Fruit fly (Drosophila melanogaster): ENCODE results near the gene Prp39.

Prp39 gene

DNA sequence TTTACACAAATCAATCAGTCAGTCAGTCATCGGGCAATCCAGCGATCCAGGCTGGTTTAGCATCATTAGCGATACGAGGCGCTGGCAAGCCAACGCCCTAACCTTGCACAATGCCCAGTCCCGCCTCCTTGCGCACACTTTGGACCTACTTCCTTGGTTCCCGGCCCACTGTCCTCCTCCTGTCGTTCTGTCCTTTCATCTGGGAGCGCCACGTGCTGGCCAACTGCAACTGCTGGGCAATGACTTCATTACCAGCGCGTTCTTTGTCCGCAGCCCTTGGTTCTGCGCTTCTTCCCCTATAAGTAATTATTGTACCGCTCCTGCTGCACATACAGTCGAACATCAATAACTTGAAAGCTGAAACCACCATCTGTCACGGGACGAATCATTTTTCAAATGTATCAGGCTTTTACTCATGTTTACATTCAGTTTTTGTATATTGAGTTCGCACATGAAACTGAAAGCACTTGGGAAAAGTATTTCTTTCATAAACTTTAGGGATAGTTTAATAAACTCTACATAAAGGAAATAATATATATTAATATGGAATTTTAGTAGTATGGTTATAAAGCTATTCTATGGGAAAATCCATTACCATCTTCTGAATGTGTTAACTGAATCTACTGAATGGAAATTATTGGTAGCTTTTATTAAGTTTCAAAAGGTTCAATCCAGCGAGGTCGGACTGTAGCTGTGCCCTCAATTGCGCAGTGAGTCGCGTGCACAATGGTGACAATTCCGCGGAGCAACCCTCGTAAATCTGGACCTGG is 35.8 kb downstream of the Prp39 start:
- TF ChIP-seq usp (GFP tag; optimal IDR thresholded peaks at IDR 0.05) (no peak), EcR (GFP tag; optimal IDR thresholded peaks at IDR 0.05) (no peak), pan (optimal IDR thresholded peaks at IDR 0.05) (peak; percentile 31), Dll (optimal IDR thresholded peaks at IDR 0.05) (no peak), psq (optimal IDR thresholded peaks at IDR 0.05) (no peak), CG8478 (optimal IDR thresholded peaks at IDR 0.05) (no peak)

DNA sequence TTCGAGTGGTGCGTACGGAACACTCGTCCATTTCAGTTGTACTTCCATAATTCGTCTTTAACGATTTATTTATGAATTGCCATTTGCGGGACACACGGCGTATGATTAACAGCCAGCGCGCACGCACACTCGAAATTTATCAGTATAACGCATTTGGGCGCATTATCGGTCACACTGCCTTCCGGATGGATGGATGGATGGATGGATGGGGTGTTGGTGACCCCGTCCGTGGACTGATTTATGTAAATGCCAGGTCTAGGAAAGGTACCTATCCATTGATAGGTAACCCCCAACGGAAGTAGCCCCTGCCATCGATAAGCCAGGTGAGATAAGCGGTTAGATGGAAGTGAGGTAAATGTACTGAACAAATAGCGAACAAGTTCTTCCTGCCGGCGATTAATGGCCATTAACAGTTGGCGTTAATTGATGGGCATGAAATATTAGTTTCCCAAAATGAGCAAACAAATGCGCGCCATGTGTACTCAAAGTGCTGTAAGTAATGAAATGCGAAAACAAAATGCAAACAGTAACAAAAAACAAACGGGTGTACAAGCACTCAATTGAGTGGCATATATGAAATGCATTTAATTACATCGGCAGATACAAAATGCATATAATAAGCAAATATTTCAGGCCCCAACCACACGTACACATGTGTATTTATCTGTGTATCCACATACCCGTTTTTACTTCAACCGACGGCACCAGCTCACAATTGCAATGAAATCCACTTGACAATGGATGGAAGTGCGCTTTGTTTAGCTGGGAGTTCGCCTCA is 37.0 kb downstream of the Prp39 start:
- TF ChIP-seq usp (GFP tag; optimal IDR thresholded peaks at IDR 0.05) (no peak), Dll (optimal IDR thresholded peaks at IDR 0.05) (no peak), EcR (GFP tag; optimal IDR thresholded peaks at IDR 0.05) (no peak), psq (optimal IDR thresholded peaks at IDR 0.05) (no peak), CG8478 (optimal IDR thresholded peaks at IDR 0.05) (no peak), pan (optimal IDR thresholded peaks at IDR 0.05) (no peak)

DNA sequence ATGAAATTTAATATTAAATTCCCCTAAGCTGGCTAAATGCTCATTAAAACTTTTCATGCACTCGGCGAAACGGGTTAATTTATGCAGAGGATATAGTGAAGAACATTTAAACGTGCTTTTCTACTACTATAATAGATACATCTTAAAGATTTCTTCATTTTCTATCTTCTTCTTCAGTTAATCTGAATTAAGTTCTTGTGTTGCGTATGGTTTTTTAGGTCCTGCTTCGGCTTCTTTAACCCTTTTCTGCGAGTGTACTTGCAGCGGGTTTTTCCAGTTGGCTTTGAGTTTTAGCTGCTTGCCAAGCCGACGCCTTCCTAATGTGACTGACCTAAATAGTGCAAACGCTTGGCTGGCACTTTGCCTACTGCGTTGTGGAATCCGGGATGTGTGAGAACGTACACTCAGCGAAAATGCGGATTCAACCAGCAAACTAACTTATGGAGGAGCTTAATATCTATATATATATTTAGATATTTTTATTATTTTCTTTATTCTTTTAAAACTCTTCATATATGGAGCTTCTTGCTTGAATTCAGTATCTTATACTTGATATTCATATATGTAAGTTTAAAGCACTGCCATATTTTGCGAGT is 38.9 kb downstream of the Prp39 start:
- no peak for TF ChIP-seq psq (optimal IDR thresholded peaks at IDR 0.05)
- TF ChIP-seq CG8478 (optimal IDR thresholded peaks at IDR 0.05), result no peak
- TF ChIP-seq pan (optimal IDR thresholded peaks at IDR 0.05), result no peak
- TF ChIP-seq usp (GFP tag; optimal IDR thresholded peaks at IDR 0.05), result no peak
- no peak for TF ChIP-seq Dll (optimal IDR thresholded peaks at IDR 0.05)
- TF ChIP-seq EcR (GFP tag; optimal IDR thresholded peaks at IDR 0.05), result no peak

DNA sequence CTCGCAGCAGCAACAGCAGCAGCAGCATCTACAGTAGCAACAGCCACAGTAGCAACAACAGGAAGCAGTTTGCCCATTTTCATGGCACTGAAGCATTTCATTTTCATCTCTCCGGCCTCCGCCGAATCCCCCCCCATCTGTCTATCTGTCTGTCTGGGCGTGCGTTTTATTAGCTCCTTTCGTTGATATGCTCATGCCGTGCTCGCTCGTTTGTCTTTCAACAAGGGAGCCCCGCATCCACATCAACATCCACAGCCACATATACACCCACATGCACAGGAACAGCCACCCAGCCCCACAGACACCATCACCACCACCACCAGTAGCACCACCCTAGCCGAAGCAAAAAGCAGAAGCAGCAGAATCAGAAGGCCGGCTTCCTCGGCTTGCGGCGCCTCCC is 39.6 kb downstream of the Prp39 start:
- TF ChIP-seq pan (optimal IDR thresholded peaks at IDR 0.05), result no peak
- no peak for TF ChIP-seq CG8478 (optimal IDR thresholded peaks at IDR 0.05)
- no peak for TF ChIP-seq EcR (GFP tag; optimal IDR thresholded peaks at IDR 0.05)
- no peak for TF ChIP-seq psq (optimal IDR thresholded peaks at IDR 0.05)
- no peak for TF ChIP-seq usp (GFP tag; optimal IDR thresholded peaks at IDR 0.05)
- TF ChIP-seq Dll (optimal IDR thresholded peaks at IDR 0.05), result no peak

DNA sequence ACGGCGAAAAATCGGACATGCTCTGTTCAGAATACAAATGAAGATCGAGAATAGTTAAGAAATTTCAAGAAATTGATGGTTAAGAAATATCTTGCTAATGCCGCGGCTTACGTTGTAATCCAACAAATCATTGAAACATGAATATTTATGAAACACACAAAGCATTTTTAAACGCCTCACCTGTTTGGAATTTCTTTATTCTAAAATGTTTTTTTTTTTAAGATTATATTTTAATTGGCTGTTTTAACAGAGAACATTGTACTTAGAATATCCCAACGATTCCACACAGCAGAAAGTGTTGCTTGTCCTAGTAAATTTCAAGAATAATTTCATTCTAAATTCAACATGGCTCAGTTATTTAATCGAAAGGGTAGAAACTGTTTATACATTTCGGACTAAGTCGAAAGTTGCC is 40.1 kb downstream of the Prp39 start:
- TF ChIP-seq pan (optimal IDR thresholded peaks at IDR 0.05) (no peak), psq (optimal IDR thresholded peaks at IDR 0.05) (no peak), EcR (GFP tag; optimal IDR thresholded peaks at IDR 0.05) (no peak), Dll (optimal IDR thresholded peaks at IDR 0.05) (no peak), CG8478 (optimal IDR thresholded peaks at IDR 0.05) (no peak), usp (GFP tag; optimal IDR thresholded peaks at IDR 0.05) (no peak)

DNA sequence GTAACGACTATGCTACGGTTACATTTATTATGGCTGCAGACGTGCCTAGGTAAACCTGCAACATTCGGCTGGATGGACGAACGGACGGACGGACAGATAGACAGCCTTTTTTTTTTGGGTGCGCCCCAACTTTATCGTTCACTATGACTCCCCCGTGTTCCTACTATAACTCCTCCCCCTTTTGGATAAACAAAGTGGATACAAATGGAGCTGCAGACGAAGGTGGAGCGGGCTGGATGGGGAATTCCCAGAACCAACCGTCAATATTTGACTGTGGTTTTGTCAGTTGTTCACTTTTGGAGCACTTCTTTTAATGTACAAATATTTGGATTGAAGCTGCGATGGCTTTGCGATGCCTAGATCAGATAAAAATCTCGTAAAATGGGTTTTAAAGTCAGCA is 44.2 kb downstream of the Prp39 start:
- TF ChIP-seq pan (optimal IDR thresholded peaks at IDR 0.05) (no peak), usp (GFP tag; optimal IDR thresholded peaks at IDR 0.05) (no peak), psq (optimal IDR thresholded peaks at IDR 0.05) (no peak), Dll (optimal IDR thresholded peaks at IDR 0.05) (no peak), EcR (GFP tag; optimal IDR thresholded peaks at IDR 0.05) (no peak), CG8478 (optimal IDR thresholded peaks at IDR 0.05) (no peak)

DNA sequence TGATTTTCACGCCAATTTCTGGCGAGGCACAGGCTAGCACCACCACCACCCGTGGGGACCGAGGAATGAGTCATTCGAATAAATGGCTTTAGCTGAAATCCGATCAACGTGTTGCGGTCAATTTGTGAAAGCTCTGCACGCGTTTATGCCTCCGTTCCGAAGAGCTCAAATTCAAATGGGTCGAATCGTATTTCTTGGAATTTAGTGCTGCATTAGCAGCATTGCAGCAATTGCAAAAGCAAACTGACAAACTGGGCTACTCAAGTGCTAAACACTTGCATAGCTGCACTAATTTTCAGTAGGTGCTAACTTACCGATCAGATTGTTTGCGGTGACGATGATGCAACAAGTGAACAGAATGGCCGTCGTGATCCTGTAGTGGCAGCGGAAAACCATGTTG is 44.9 kb downstream of the Prp39 start:
- TF ChIP-seq psq (optimal IDR thresholded peaks at IDR 0.05), result no peak
- TF ChIP-seq pan (optimal IDR thresholded peaks at IDR 0.05), result no peak
- TF ChIP-seq EcR (GFP tag; optimal IDR thresholded peaks at IDR 0.05), result no peak
- no peak for TF ChIP-seq CG8478 (optimal IDR thresholded peaks at IDR 0.05)
- TF ChIP-seq usp (GFP tag; optimal IDR thresholded peaks at IDR 0.05), result no peak
- TF ChIP-seq Dll (optimal IDR thresholded peaks at IDR 0.05), result no peak

DNA sequence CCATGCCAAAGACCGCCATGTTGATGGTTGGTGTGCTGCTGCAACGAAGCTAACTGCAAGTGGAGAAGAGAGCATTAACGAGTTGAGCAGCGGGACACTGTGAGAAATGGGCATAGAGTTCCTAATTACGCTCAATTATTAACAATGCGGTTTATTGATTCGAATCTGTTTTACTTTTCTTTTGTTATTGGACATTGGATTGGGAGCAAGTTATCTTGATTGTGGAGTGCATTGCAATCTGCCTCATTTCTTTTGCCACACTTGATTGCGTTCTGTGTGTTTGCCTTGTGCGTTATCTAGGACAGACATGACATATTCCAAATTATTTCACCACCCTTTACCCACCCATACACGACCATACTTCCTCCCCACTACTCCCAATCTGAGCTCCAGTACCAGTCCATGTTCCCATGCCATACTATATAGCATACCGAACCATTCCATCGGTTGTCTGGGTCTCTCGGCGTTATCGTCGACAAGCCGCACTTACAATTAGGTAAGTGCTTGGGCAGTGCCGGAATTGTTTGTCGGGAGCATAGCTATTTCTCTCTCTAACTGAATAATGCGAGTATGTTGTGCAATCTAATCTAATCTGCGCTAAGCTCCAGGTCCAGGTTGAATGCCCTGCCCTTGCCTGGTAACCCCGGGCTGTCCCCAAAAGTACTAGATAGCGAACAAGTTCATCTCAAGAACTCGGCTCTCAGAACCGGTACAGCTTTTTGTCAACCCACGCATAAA is 45.6 kb downstream of the Prp39 start:
- TF ChIP-seq EcR (GFP tag; optimal IDR thresholded peaks at IDR 0.05) (peak in 1 of 2 experiments; percentile 4), CG8478 (optimal IDR thresholded peaks at IDR 0.05) (no peak), psq (optimal IDR thresholded peaks at IDR 0.05) (no peak), usp (GFP tag; optimal IDR thresholded peaks at IDR 0.05) (no peak), pan (optimal IDR thresholded peaks at IDR 0.05) (no peak), Dll (optimal IDR thresholded peaks at IDR 0.05) (no peak)

DNA sequence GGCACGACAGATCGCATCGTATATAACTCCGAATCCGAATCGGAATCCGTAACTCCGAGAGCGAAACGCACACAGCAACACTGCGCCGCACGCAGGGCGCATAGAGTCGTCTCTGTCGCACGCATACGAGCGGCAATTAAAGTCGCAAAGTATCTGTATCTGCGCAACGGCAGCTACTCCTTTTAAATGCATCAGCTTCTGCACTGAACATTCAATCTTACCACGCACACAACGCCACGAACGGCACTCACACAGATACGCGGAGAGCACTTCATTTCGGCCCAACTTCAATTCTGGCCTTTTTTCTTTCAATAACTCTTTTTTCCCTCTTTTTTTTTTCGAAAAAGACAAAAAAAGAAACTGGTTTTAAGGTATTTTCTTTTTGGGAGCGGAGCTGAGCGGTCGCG is 46.3 kb downstream of the Prp39 start:
- TF ChIP-seq pan (optimal IDR thresholded peaks at IDR 0.05), result no peak
- TF ChIP-seq Dll (optimal IDR thresholded peaks at IDR 0.05), result peak; percentile 54
- TF ChIP-seq CG8478 (optimal IDR thresholded peaks at IDR 0.05), result peak; percentile 58
- TF ChIP-seq EcR (GFP tag; optimal IDR thresholded peaks at IDR 0.05), result no peak
- TF ChIP-seq psq (optimal IDR thresholded peaks at IDR 0.05), result no peak
- TF ChIP-seq usp (GFP tag; optimal IDR thresholded peaks at IDR 0.05), result no peak

DNA sequence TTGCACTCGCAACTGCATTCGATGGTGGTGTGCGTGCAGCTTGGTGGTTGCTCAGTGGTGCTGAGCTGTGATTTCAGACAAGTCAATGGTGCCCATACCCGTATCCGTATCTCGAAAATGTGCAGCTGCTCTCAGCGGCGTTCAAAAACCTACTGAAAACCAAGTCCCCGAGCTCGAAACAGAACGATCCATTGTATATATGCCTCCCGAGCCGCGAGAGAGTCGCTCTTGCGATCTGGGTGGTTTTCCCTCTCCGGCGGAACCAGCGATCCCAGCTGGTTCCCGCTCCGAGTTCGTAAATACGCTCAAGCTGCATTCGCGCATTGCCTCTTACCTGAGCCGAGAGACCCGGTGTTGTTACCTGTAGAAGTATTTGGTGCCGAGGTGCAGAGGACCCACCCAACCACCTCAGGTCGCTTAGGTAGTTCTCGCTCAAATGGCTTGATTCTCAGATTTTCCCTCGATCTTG is 47.2 kb downstream of the Prp39 start, which contains the start of gene Inx3:
Gene Inx3 (minus strand): TSS at position 440 of the 469 bp plus-strand sequence.
- no peak for TF ChIP-seq psq (optimal IDR thresholded peaks at IDR 0.05)
- no peak for TF ChIP-seq EcR (GFP tag; optimal IDR thresholded peaks at IDR 0.05)
- TF ChIP-seq CG8478 (optimal IDR thresholded peaks at IDR 0.05), result no peak
- peak; percentile 81 for TF ChIP-seq Dll (optimal IDR thresholded peaks at IDR 0.05)
- TF ChIP-seq usp (GFP tag; optimal IDR thresholded peaks at IDR 0.05), result no peak

DNA sequence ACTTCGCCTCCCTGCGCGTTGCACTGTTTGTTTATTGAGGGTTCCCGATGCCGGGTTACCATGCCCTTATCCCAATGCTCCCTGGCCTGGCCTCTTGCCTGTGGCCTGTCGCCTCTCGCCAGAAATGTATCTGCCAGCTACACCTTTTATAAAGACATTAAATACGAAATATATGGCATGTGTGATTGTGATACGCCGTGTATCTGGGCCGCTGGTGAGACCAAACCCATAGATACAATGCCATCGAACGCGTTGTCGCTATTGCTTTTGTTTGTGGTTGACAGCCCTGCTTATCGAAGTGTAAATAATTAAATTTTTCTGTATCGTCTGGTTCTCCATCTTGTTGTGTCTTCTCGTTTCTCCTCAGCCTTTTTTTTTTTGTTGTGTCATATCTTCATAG is 48.7 kb downstream of the Prp39 start:
- TF ChIP-seq pan (optimal IDR thresholded peaks at IDR 0.05) (no peak), usp (GFP tag; optimal IDR thresholded peaks at IDR 0.05) (no peak), Dll (optimal IDR thresholded peaks at IDR 0.05) (no peak), CG8478 (optimal IDR thresholded peaks at IDR 0.05) (no peak), EcR (GFP tag; optimal IDR thresholded peaks at IDR 0.05) (no peak), psq (optimal IDR thresholded peaks at IDR 0.05) (no peak)

All from whole organism.